Fruit fly (Drosophila melanogaster): ENCODE results near the gene CG9135.
A peak's percentile ranks its signal among the peaks of the same experiment; 100 is the strongest.

The CG9135 gene

dm6 chr2L:6037830-6038229 is 12.8 kb upstream of the CG9135 start, which contains the start of the genes CG9117 and CG31643 (continued):
- TF ChIP-seq CG16779 (GFP tag; IDR thresholded peaks at IDR 0.05): no peak
- peak; percentile 68 for TF ChIP-seq zfh2 (GFP tag; optimal IDR thresholded peaks at IDR 0.05)
- peak; percentile 52 for TF ChIP-seq CG8388 (GFP tag; optimal IDR thresholded peaks at IDR 0.05)
- peak; percentile 20 for TF ChIP-seq CG17829 (tag; optimal IDR thresholded peaks at IDR 0.05)
- TF ChIP-seq CG11695 (GFP tag; IDR thresholded peaks at IDR 0.05): peak; percentile 43; the same call in 1 of the 3 replicates
- TF ChIP-seq CG32767 (GFP tag; IDR thresholded peaks at IDR 0.05): no peak
- no peak for TF ChIP-seq CG2678 (tag; optimal IDR thresholded peaks at IDR 0.05)
- TF ChIP-seq trh (GFP tag; optimal IDR thresholded peaks at IDR 0.05): peak; percentile 17
- TF ChIP-seq toy (GFP tag; IDR thresholded peaks at IDR 0.05): no peak
- TF ChIP-seq Dek (tag; optimal IDR thresholded peaks at IDR 0.05): peak; percentile 10
- peak; percentile 78 for TF ChIP-seq row (GFP tag; IDR thresholded peaks at IDR 0.05)
- no peak for TF ChIP-seq HmgD (GFP tag; optimal IDR thresholded peaks at IDR 0.05)
- TF ChIP-seq CG3847 (GFP tag; IDR thresholded peaks at IDR 0.05): peak; percentile 28; the same call in 1 of the 2 replicates
- TF ChIP-seq Doc3 (GFP tag; IDR thresholded peaks at IDR 0.05; ENCODE audit: partially characterized antibody): peak; percentile 31; the same call in 1 of the 3 replicates
- peak; percentile 25 for TF ChIP-seq CG10979 (tag; optimal IDR thresholded peaks at IDR 0.05)
- TF ChIP-seq CG5245 (GFP tag; optimal IDR thresholded peaks at IDR 0.05): peak; percentile 13
- TF ChIP-seq PHDP (tag; optimal IDR thresholded peaks at IDR 0.05): peak; percentile 66
- peak; percentile 58; the same call in 1 of the 2 replicates for TF ChIP-seq sob (GFP tag; IDR thresholded peaks at IDR 0.05)
- TF ChIP-seq Abd-B (GFP tag; optimal IDR thresholded peaks at IDR 0.05): no peak
- TF ChIP-seq Hsf (GFP tag; optimal IDR thresholded peaks at IDR 0.05): peak; percentile 57
- no peak for TF ChIP-seq caup (GFP tag; optimal IDR thresholded peaks at IDR 0.05; ENCODE audit: severe bottlenecking)
- no peak for TF ChIP-seq CG31388 (GFP tag; optimal IDR thresholded peaks at IDR 0.05)
- no peak for TF ChIP-seq CG4360 (GFP tag; IDR thresholded peaks at IDR 0.05)
- peak; percentile 61 for TF ChIP-seq CG17359 (tag; optimal IDR thresholded peaks at IDR 0.05)
- no peak for TF ChIP-seq gt (GFP tag; IDR thresholded peaks at IDR 0.05)
- TF ChIP-seq CG6791 (GFP tag; IDR thresholded peaks at IDR 0.05; ENCODE audit: partially characterized antibody): no peak
- peak; percentile 41 for TF ChIP-seq CG10654 (GFP tag; optimal IDR thresholded peaks at IDR 0.05)
- peak; percentile 29 for TF ChIP-seq CG6683 (GFP tag; optimal IDR thresholded peaks at IDR 0.05)
- TF ChIP-seq slp2 (GFP tag; optimal IDR thresholded peaks at IDR 0.05): peak; percentile 45
- no peak for TF ChIP-seq gsb (GFP tag; IDR thresholded peaks at IDR 0.05)
- no peak for TF ChIP-seq peb (GFP tag; IDR thresholded peaks at IDR 0.05)
- peak; percentile 42 for TF ChIP-seq Myb (GFP tag; optimal IDR thresholded peaks at IDR 0.05)
- 0 out of 2 replicates have a peak, but pooled peaks have one; percentile 4 for TF ChIP-seq al (GFP tag; IDR thresholded peaks at IDR 0.05)
- TF ChIP-seq lbe (GFP tag; optimal IDR thresholded peaks at IDR 0.05): peak; percentile 55
- TF ChIP-seq maf-S (GFP tag; optimal IDR thresholded peaks at IDR 0.05): peak; percentile 35
- peak; percentile 59 for TF ChIP-seq CG34376 (GFP tag; optimal IDR thresholded peaks at IDR 0.05)
- TF ChIP-seq CG4854 (GFP tag; optimal IDR thresholded peaks at IDR 0.05): peak; percentile 10
- TF ChIP-seq ATbp (GFP tag; optimal IDR thresholded peaks at IDR 0.05): no peak
- peak; percentile 61 for TF ChIP-seq Max (GFP tag; optimal IDR thresholded peaks at IDR 0.05)
- no peak for TF ChIP-seq HLH4C (GFP tag; IDR thresholded peaks at IDR 0.05; ENCODE audit: partially characterized antibody)
- no peak for TF ChIP-seq CG6272 (GFP tag; IDR thresholded peaks at IDR 0.05)
- no peak for TF ChIP-seq CG3995 (GFP tag; optimal IDR thresholded peaks at IDR 0.05)
- no peak for TF ChIP-seq Hr39 (optimal IDR thresholded peaks at IDR 0.05)
- no peak for TF ChIP-seq seq (GFP tag; IDR thresholded peaks at IDR 0.05)
- TF ChIP-seq inv (GFP tag; IDR thresholded peaks at IDR 0.05; ENCODE audit: partially characterized antibody): no peak
- no peak for TF ChIP-seq ind (GFP tag; optimal IDR thresholded peaks at IDR 0.05)
- TF ChIP-seq crp (GFP tag; optimal IDR thresholded peaks at IDR 0.05): peak; percentile 98 to 100
- peak; percentile 28 for TF ChIP-seq E2f2 (GFP tag; IDR thresholded peaks at IDR 0.05)
- no peak for TF ChIP-seq z (GFP tag; IDR thresholded peaks at IDR 0.05)
- TF ChIP-seq az2 (GFP tag; optimal IDR thresholded peaks at IDR 0.05): peak; percentile 57
- TF ChIP-seq CG10462 (GFP tag; optimal IDR thresholded peaks at IDR 0.05): peak; percentile 13
- TF ChIP-seq HLH54F (GFP tag; optimal IDR thresholded peaks at IDR 0.05): peak; percentile 47
